Worm (Caenorhabditis elegans): ENCODE data around the gene Y53G8AR.6.

Y53G8AR.6 gene

ce11 chrIII:3323906-3324305 is 29.4 kb downstream of the Y53G8AR.6 start:
- TF ChIP-seq jun-1 (tag; optimal IDR thresholded peaks at IDR 0.05) = peak; percentile 22
- no peak for TF ChIP-seq nhr-237 (tag; optimal IDR thresholded peaks at IDR 0.05)
- TF ChIP-seq nhr-71 (tag; optimal IDR thresholded peaks at IDR 0.05) = no peak
- TF ChIP-seq egl-27 (tag; optimal IDR thresholded peaks at IDR 0.05) = no peak
- no peak for TF ChIP-seq irx-1 (tag; optimal IDR thresholded peaks at IDR 0.05)
- peak; percentile 87 for TF ChIP-seq mep-1 (tag; optimal IDR thresholded peaks at IDR 0.05)
- TF ChIP-seq nhr-11 (tag; optimal IDR thresholded peaks at IDR 0.05) = no peak
- peak; percentile 66 for TF ChIP-seq xbp-1 (tag; optimal IDR thresholded peaks at IDR 0.05)
- TF ChIP-seq blmp-1 (tag; optimal IDR thresholded peaks at IDR 0.05) = peak; percentile 68
- peak in 2 of 6 experiments; percentile 34 to 67 for TF ChIP-seq elt-3 (tag; optimal IDR thresholded peaks at IDR 0.05)
- no peak for TF ChIP-seq rnt-1 (tag; optimal IDR thresholded peaks at IDR 0.05)
- no peak for TF ChIP-seq nhr-76 (tag; optimal IDR thresholded peaks at IDR 0.05)
- TF ChIP-seq nhr-47 (tag; optimal IDR thresholded peaks at IDR 0.05) = no peak
- TF ChIP-seq zip-4 (GFP tag; optimal IDR thresholded peaks at IDR 0.05) = no peak
- peak; percentile 98 for TF ChIP-seq F16B12.6 (tag; optimal IDR thresholded peaks at IDR 0.05)
- TF ChIP-seq lir-3 (tag; optimal IDR thresholded peaks at IDR 0.05; ENCODE audit: poor library complexity) = no peak
- TF ChIP-seq lin-13 (GFP tag; optimal IDR thresholded peaks at IDR 0.05) = peak; percentile 27
- peak; percentile 35 for TF ChIP-seq lin-39 (tag; optimal IDR thresholded peaks at IDR 0.05)
- peak; percentile 60 for TF ChIP-seq skn-1 (tag; optimal IDR thresholded peaks at IDR 0.05)
- no peak for TF ChIP-seq pag-3 (tag; optimal IDR thresholded peaks at IDR 0.05; ENCODE audit: borderline replicate concordance, insufficient read depth)
- peak; percentile 58 for TF ChIP-seq fos-1 (tag; optimal IDR thresholded peaks at IDR 0.05)
- TF ChIP-seq dsc-1 (tag; optimal IDR thresholded peaks at IDR 0.05) = no peak
- no peak for TF ChIP-seq zag-1 (tag; optimal IDR thresholded peaks at IDR 0.05)
- peak; percentile 68 for TF ChIP-seq unc-130 (tag; optimal IDR thresholded peaks at IDR 0.05)
- peak; percentile 48 for TF ChIP-seq snpc-4 (tag; optimal IDR thresholded peaks at IDR 0.05)
- no peak for TF ChIP-seq ces-1 (GFP tag; optimal IDR thresholded peaks at IDR 0.05)
- TF ChIP-seq Y116A8C.19 (tag; optimal IDR thresholded peaks at IDR 0.05; ENCODE audit: borderline replicate concordance) = no peak
- no peak for TF ChIP-seq nhr-28 (tag; optimal IDR thresholded peaks at IDR 0.05)
- TF ChIP-seq sptf-1 (tag; optimal IDR thresholded peaks at IDR 0.05) = no peak
- no peak for TF ChIP-seq nhr-90 (tag; optimal IDR thresholded peaks at IDR 0.05; ENCODE audit: poor library complexity)
- peak; percentile 79 to 83 for TF ChIP-seq efl-1 (optimal IDR thresholded peaks at IDR 0.05)
- peak; percentile 79 to 96 for TF ChIP-seq efl-1 (GFP tag; optimal IDR thresholded peaks at IDR 0.05 in 1 of 2)
- TF ChIP-seq lsy-2 (tag; optimal IDR thresholded peaks at IDR 0.05) = peak; percentile 83 to 89
- TF ChIP-seq fkh-4 (tag; optimal IDR thresholded peaks at IDR 0.05; ENCODE audit: borderline replicate concordance) = no peak
- TF ChIP-seq snu-23 (GFP tag; optimal IDR thresholded peaks at IDR 0.05) = peak; percentile 64
- no peak for TF ChIP-seq ceh-8 (GFP tag; optimal IDR thresholded peaks at IDR 0.05)
- TF ChIP-seq unc-30 (tag; optimal IDR thresholded peaks at IDR 0.05) = no peak
- TF ChIP-seq ceh-63 (GFP tag; optimal IDR thresholded peaks at IDR 0.05) = no peak
- TF ChIP-seq alr-1 (tag; optimal IDR thresholded peaks at IDR 0.05; ENCODE audit: borderline replicate concordance) = no peak
- TF ChIP-seq grh-1 (GFP tag; IDR thresholded peaks at IDR 0.05) = no peak
- TF ChIP-seq hlh-4 (tag; optimal IDR thresholded peaks at IDR 0.05) = no peak
- no peak for TF ChIP-seq unc-98 (GFP tag; IDR thresholded peaks at IDR 0.05)
- TF ChIP-seq hpl-2 (GFP tag; optimal IDR thresholded peaks at IDR 0.05) = no peak
- TF ChIP-seq ztf-11 (tag; optimal IDR thresholded peaks at IDR 0.05) = peak in 1 of 2 experiments; percentile 4
- TF ChIP-seq unc-62 (GFP tag; optimal IDR thresholded peaks at IDR 0.05) = no peak
- 0 out of 2 replicates have a peak, but pooled peaks have one; percentile 39 for TF ChIP-seq mab-9 (GFP tag; IDR thresholded peaks at IDR 0.05)
- TF ChIP-seq lin-14 (GFP tag; optimal IDR thresholded peaks at IDR 0.05) = no peak
- TF ChIP-seq elt-2 (tag; optimal IDR thresholded peaks at IDR 0.05) = no peak
- no peak for TF ChIP-seq ets-5 (GFP tag; IDR thresholded peaks at IDR 0.05)
- no peak for TF ChIP-seq ceh-90 (tag; optimal IDR thresholded peaks at IDR 0.05)
- TF ChIP-seq hlh-17 (GFP tag; optimal IDR thresholded peaks at IDR 0.05; ENCODE audit: borderline replicate concordance) = no peak
- TF ChIP-seq aha-1 (tag; optimal IDR thresholded peaks at IDR 0.05) = no peak
- no peak for TF ChIP-seq fkh-10 (GFP tag; optimal IDR thresholded peaks at IDR 0.05)

Measured in whole organism, L1 larva.